Fruit fly (Drosophila melanogaster) whole organism, embryonic: ENCODE measurements around the gene Psn.

Experiments used
- CG1024 ChIP-seq: fragments of 200-800 bp; sonication (Bioruptor generic); IDR thresholded peaks from 2 replicates; pipeline ENCODE4 v1.3.6; 2022; ENCODE audit warnings: missing biosample characterization, missing genetic modification characterization
- CG11398 ChIP-seq: fragments of 200-800 bp; sonication (Bioruptor generic); optimal IDR thresholded peaks from 2 replicates; lab custom pipeline; 2016; ENCODE audit warnings: missing biosample characterization, missing genetic modification characterization
- CG11696 ChIP-seq: fragments of 200-800 bp; sonication (Bioruptor generic); IDR thresholded peaks from 2 replicates; pipeline ENCODE4 v1.3.6; 2022; ENCODE audit warnings: missing biosample characterization, missing genetic modification characterization
- CG13624 ChIP-seq: fragments of 200-800 bp; sonication (Bioruptor generic); optimal IDR thresholded peaks from 2 replicates; lab custom pipeline; 2016; ENCODE audit warnings: missing biosample characterization, missing genetic modification characterization
- CG17328 ChIP-seq: fragments of 200-800 bp; sonication (Bioruptor generic); IDR thresholded peaks from 2 replicates; pipeline ENCODE4 v1.3.6; 2022; ENCODE audit warnings: missing biosample characterization, missing genetic modification characterization
- CG1792 ChIP-seq: fragments of 200-800 bp; sonication (Bioruptor generic); optimal IDR thresholded peaks from 2 replicates; lab custom pipeline; 2016; ENCODE audit warnings: missing biosample characterization, missing genetic modification characterization
- CG18599 ChIP-seq: fragments of 200-800 bp; sonication (Bioruptor generic); optimal IDR thresholded peaks from 3 replicates; lab custom pipeline; 2017; ENCODE audit warnings: missing biosample characterization, missing genetic modification characterization, mild to moderate bottlenecking, moderate library complexity, missing genetic modification reagents
- CG18764 ChIP-seq: fragments of 200-800 bp; sonication (Bioruptor generic); optimal IDR thresholded peaks from 3 replicates; lab custom pipeline; 2016; ENCODE audit warnings: missing biosample characterization, missing genetic modification characterization
- CG32767 ChIP-seq: fragments of 200-800 bp; sonication (Bioruptor generic); IDR thresholded peaks from 2 replicates; pipeline ENCODE4 v1.3.6; 2022; ENCODE audit warnings: missing biosample characterization, missing genetic modification characterization
- CG3847 ChIP-seq: fragments of 200-800 bp; sonication (Bioruptor generic); IDR thresholded peaks from 2 replicates; pipeline ENCODE4 v1.3.6; 2022; ENCODE audit warnings: missing biosample characterization, missing genetic modification characterization
- CG4360 ChIP-seq: fragments of 200-800 bp; sonication (Bioruptor generic); IDR thresholded peaks from 2 replicates; pipeline ENCODE4 v1.3.6; 2022; ENCODE audit warnings: missing biosample characterization, missing genetic modification characterization
- CG4707 ChIP-seq: fragments of 200-800 bp; sonication (Bioruptor generic); optimal IDR thresholded peaks from 2 replicates; lab custom pipeline; 2018; ENCODE audit warnings: missing biosample characterization, mild to moderate bottlenecking, missing genetic modification characterization, moderate library complexity
- CG5180 ChIP-seq: fragments of 200-800 bp; sonication (Bioruptor generic); optimal IDR thresholded peaks from 3 replicates; lab custom pipeline; 2017; ENCODE audit warnings: missing biosample characterization, missing genetic modification characterization, mild to moderate bottlenecking, moderate library complexity, missing genetic modification reagents
- CG5953 ChIP-seq: fragments of 200-800 bp; sonication (Bioruptor generic); IDR thresholded peaks from 2 replicates; pipeline ENCODE4 v1.3.6; 2022; ENCODE audit warnings: missing biosample characterization, missing genetic modification characterization
- CG6813 ChIP-seq: fragments of 200-800 bp; sonication (Bioruptor generic); optimal IDR thresholded peaks from 2 replicates; lab custom pipeline; 2017; ENCODE audit warnings: missing biosample characterization, missing genetic modification characterization, mild to moderate bottlenecking, moderate library complexity, missing genetic modification reagents
- CG7839 ChIP-seq: fragments of 200-800 bp; sonication (Bioruptor generic); optimal IDR thresholded peaks from 3 replicates; lab custom pipeline; 2018; ENCODE audit warnings: missing biosample characterization, mild to moderate bottlenecking, missing genetic modification characterization, moderate library complexity
- CG7928 ChIP-seq: fragments of 200-800 bp; sonication (Bioruptor generic); optimal IDR thresholded peaks from 2 replicates; lab custom pipeline; 2017; ENCODE audit warnings: missing biosample characterization, mild to moderate bottlenecking, missing genetic modification characterization
- CG8089 ChIP-seq: fragments of 200-800 bp; sonication (Bioruptor generic); optimal IDR thresholded peaks from 3 replicates; lab custom pipeline; 2016; ENCODE audit warnings: missing biosample characterization, missing genetic modification characterization
- CG9817 ChIP-seq: fragments of 200-800 bp; sonication (Bioruptor generic); optimal IDR thresholded peaks from 2 replicates; lab custom pipeline; 2018; ENCODE audit warnings: missing biosample characterization, mild to moderate bottlenecking, missing genetic modification characterization, moderate library complexity
- Dad ChIP-seq: fragments of 200-800 bp; sonication (Bioruptor generic); optimal IDR thresholded peaks from 3 replicates; lab custom pipeline; 2016; ENCODE audit warnings: missing biosample characterization, missing genetic modification characterization
- Ets65A ChIP-seq: fragments of 200-800 bp; sonication (Bioruptor generic); peaks from one replicate; lab custom pipeline; 2016; ENCODE audit warnings: missing biosample characterization, missing genetic modification characterization
- Hr3 ChIP-seq: fragments of 200-800 bp; sonication (Bioruptor generic); optimal IDR thresholded peaks from 3 replicates; lab custom pipeline; 2016; ENCODE audit warnings: missing biosample characterization, missing genetic modification characterization
- Hr51 ChIP-seq, 2 experiments: fragments of 200-800 bp; sonication (Bioruptor generic); optimal IDR thresholded peaks; 2 replicates in 1 of 2; 3 replicates in 1 of 2; lab custom pipeline; 2016 to 2018; ENCODE audit warnings: missing biosample characterization in 2 of 2, missing genetic modification characterization in 2 of 2, mild to moderate bottlenecking in 1 of 2, moderate library complexity in 1 of 2
- Med ChIP-seq: fragments of 200-800 bp; sonication (Bioruptor generic); peaks from one replicate; lab custom pipeline; 2016; ENCODE audit warnings: missing biosample characterization, missing genetic modification characterization, mild to moderate bottlenecking, inconsistent platforms, moderate library complexity
- Scr ChIP-seq: fragments of 200-800 bp; sonication (Bioruptor generic); IDR thresholded peaks from 2 replicates; pipeline ENCODE4 v1.3.6; 2022; ENCODE audit warnings: missing biosample characterization, missing genetic modification characterization; ENCODE audit not compliant: partially characterized antibody
- Sry-δ ChIP-seq: fragments of 200-800 bp; sonication (Bioruptor generic); optimal IDR thresholded peaks from 2 replicates; lab custom pipeline; 2016; ENCODE audit warnings: missing biosample characterization, missing genetic modification characterization
- Vsx1 ChIP-seq: fragments of 200-800 bp; sonication (Bioruptor generic); optimal IDR thresholded peaks from 2 replicates; lab custom pipeline; 2017; ENCODE audit warnings: missing biosample characterization, mild to moderate bottlenecking, missing genetic modification characterization, missing genetic modification reagents
- ap ChIP-seq: fragments of 200-800 bp; sonication (Bioruptor generic); IDR thresholded peaks from 2 replicates; pipeline ENCODE4 v1.3.6; 2022; ENCODE audit warnings: missing biosample characterization, missing genetic modification characterization
- ara ChIP-seq: fragments of 200-800 bp; sonication (Bioruptor generic); IDR thresholded peaks from 2 replicates; pipeline ENCODE4 v1.3.6; 2022; ENCODE audit warnings: missing biosample characterization, missing genetic modification characterization
- az2 ChIP-seq: fragments of 200-800 bp; sonication (Bioruptor generic); optimal IDR thresholded peaks from 3 replicates; lab custom pipeline; 2016; ENCODE audit warnings: missing biosample characterization, missing genetic modification characterization
- chinmo ChIP-seq: fragments of 200-800 bp; sonication (Bioruptor generic); IDR thresholded peaks from 4 replicates; pipeline ENCODE4 v1.3.6; 2022; ENCODE audit warnings: missing biosample characterization, missing genetic modification characterization; ENCODE audit not compliant: partially characterized antibody
- ci ChIP-seq: fragments of 200-800 bp; sonication (Bioruptor generic); IDR thresholded peaks from 3 replicates; pipeline ENCODE4 v1.3.6; 2022; ENCODE audit warnings: missing biosample characterization, missing genetic modification characterization
- cwo ChIP-seq: fragments of 200-800 bp; sonication (Bioruptor generic); optimal IDR thresholded peaks from 3 replicates; lab custom pipeline; 2017; ENCODE audit warnings: missing biosample characterization, missing genetic modification characterization, mild to moderate bottlenecking, moderate library complexity, missing genetic modification reagents
- da ChIP-seq: fragments of 200-800 bp; sonication (Bioruptor generic); optimal IDR thresholded peaks from 2 replicates; lab custom pipeline; 2016; ENCODE audit warnings: missing biosample characterization, missing genetic modification characterization
- dysf ChIP-seq: fragments of 200-800 bp; sonication (Bioruptor generic); IDR thresholded peaks from 3 replicates; pipeline ENCODE4 v1.3.6; 2022; ENCODE audit warnings: missing biosample characterization, missing genetic modification characterization
- eve ChIP-seq, 2 experiments: fragments of >200 bp; optimal IDR thresholded peaks; 2 replicates each; lab custom pipeline; 2017; ENCODE audit warnings: missing biosample characterization in 2 of 2, missing genetic modification characterization in 2 of 2
- exex ChIP-seq: fragments of 200-800 bp; sonication (Bioruptor generic); optimal IDR thresholded peaks from 4 replicates; lab custom pipeline; 2018; ENCODE audit warnings: missing biosample characterization, mild to moderate bottlenecking, missing genetic modification characterization, moderate library complexity
- fd96Cb ChIP-seq: fragments of 200-800 bp; sonication (Bioruptor generic); optimal IDR thresholded peaks from 2 replicates; lab custom pipeline; 2018; ENCODE audit warnings: missing biosample characterization, mild to moderate bottlenecking, missing genetic modification characterization, moderate library complexity
- grn ChIP-seq: fragments of 200-800 bp; sonication (Bioruptor generic); optimal IDR thresholded peaks from 3 replicates; lab custom pipeline; 2017; ENCODE audit warnings: missing biosample characterization, missing genetic modification characterization
- hkb ChIP-seq, 2 experiments: fragments of 200-800 bp in 1 of 2; fragments of >200 bp in 1 of 2; sonication (Bioruptor generic) in 1 of 2; IDR thresholded peaks in 1 of 2; optimal IDR thresholded peaks in 1 of 2; 2 replicates each; pipeline versions ENCODE4 v1.3.6 to Lab custom; 2017 to 2022; ENCODE audit warnings: missing biosample characterization in 1 of 2, missing genetic modification characterization in 1 of 2
- lab ChIP-seq: fragments of 200-800 bp; sonication (Bioruptor generic); optimal IDR thresholded peaks from 3 replicates; lab custom pipeline; 2017; ENCODE audit warnings: missing biosample characterization, missing genetic modification characterization, mild to moderate bottlenecking, moderate library complexity, missing genetic modification reagents
- lbe ChIP-seq: fragments of 200-800 bp; sonication (Bioruptor generic); optimal IDR thresholded peaks from 2 replicates; lab custom pipeline; 2016; ENCODE audit warnings: missing biosample characterization, mild to moderate bottlenecking, missing genetic modification characterization
- mirr ChIP-seq: fragments of 200-800 bp; sonication (Bioruptor generic); optimal IDR thresholded peaks from 3 replicates; lab custom pipeline; 2018; ENCODE audit warnings: missing biosample characterization, mild to moderate bottlenecking, missing genetic modification characterization
- nerfin-2 ChIP-seq: fragments of 200-800 bp; sonication (Bioruptor generic); IDR thresholded peaks from 2 replicates; pipeline ENCODE4 v1.3.6; 2022; ENCODE audit warnings: missing biosample characterization, missing genetic modification characterization; ENCODE audit not compliant: partially characterized antibody
- onecut ChIP-seq: fragments of 200-800 bp; sonication (Bioruptor generic); IDR thresholded peaks from 2 replicates; pipeline ENCODE4 v1.3.6; 2022; ENCODE audit warnings: missing biosample characterization, missing genetic modification characterization
- row ChIP-seq: fragments of 200-800 bp; sonication (Bioruptor generic); IDR thresholded peaks from 3 replicates; pipeline ENCODE4 v1.3.6; 2022; ENCODE audit warnings: missing biosample characterization, missing genetic modification characterization
- sr ChIP-seq: fragments of 200-800 bp; sonication (Bioruptor generic); IDR thresholded peaks from 3 replicates; pipeline ENCODE4 v1.3.6; 2022; ENCODE audit warnings: missing biosample characterization, missing genetic modification characterization
- unc-4 ChIP-seq: fragments of 200-800 bp; sonication (Bioruptor generic); IDR thresholded peaks from 2 replicates; pipeline ENCODE4 v1.3.6; 2022; ENCODE audit warnings: missing biosample characterization, missing genetic modification characterization; ENCODE audit not compliant: partially characterized antibody

Psn gene

DNA sequence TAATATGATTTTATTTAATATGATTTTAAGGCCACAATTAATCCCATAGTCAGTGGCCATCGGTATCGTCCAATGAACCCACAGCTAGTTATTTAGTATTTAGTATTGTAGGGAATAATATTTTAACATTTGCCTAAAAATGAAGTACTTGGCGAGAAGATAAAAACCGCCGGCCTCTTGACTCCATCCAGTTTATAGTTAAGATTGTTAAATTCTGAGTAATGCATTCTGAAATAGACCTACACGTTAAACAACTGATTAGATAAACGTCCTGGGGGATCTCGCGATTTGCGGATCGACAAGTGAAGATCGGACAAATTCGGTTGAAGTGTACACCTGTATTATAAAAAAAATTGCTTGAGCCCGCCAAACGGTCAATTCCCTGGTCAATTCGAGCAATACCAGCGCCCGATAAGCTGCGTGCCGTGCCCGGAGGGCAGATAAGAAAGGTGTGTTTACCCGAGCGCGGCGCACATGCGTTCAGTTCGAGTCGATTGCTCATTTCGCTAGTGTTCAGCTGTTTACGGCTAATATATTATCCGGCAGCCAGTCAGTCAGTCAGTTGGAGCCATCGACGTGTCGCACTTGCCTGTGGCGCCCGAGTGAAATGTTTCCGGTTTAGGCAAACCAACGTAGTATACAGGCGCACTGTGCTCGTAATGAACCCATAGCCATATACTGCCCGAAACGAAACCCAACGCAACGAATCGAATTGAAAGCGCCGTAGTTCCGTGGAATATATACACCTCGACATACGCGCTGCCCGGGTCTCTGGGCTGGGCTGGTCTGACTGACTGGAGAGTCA, 45.0 kb upstream of the Psn start (continued):
- no peak for TF ChIP-seq CG4360
- TF ChIP-seq chinmo (GFP tag; lab: Robert Waterston, UW) = 0 out of 4 replicates have a peak, but pooled peaks have one; percentile 41
- no peak for TF ChIP-seq eve (GFP tag; optimal IDR thresholded peaks at IDR 0.05; lab: Kevin White, UChicago)
- TF ChIP-seq CG13624 (GFP tag; lab: Kevin White, UChicago) = no peak
- TF ChIP-seq grn (GFP tag; lab: Kevin White, UChicago) = peak; percentile 59
- TF ChIP-seq CG1024 (GFP tag; lab: Robert Waterston, UW) = 0 out of 2 replicates have a peak, but pooled peaks have one; percentile 14
- TF ChIP-seq Vsx1 = peak; percentile 55
- no peak for TF ChIP-seq CG5180
- peak; percentile 69 for TF ChIP-seq Med (GFP tag; lab: Kevin White, UChicago)
- no peak for TF ChIP-seq ap (GFP tag; lab: Robert Waterston, UW)
- TF ChIP-seq CG8089 (GFP tag; lab: Kevin White, UChicago) = no peak
- peak; percentile 65 for TF ChIP-seq lab (GFP tag; lab: Kevin White, UChicago)
- TF ChIP-seq CG7928 (GFP tag; lab: Kevin White, UChicago) = no peak
- peak; percentile 42 for TF ChIP-seq mirr (GFP tag; lab: Kevin White, UChicago)
- peak; percentile 77 for TF ChIP-seq exex (tag; lab: Kevin White, UChicago)
- no peak for TF ChIP-seq CG3847 (GFP tag; lab: Robert Waterston, UW)
- no peak for TF ChIP-seq ara (GFP tag; lab: Robert Waterston, UW)
- peak; percentile 72 for TF ChIP-seq cwo (GFP tag; lab: Kevin White, UChicago)
- no peak for TF ChIP-seq CG5953 (GFP tag; lab: Robert Waterston, UW)
- TF ChIP-seq CG1792 = no peak
- no peak for TF ChIP-seq CG11696 (GFP tag; lab: Robert Waterston, UW)
- TF ChIP-seq sr = no peak
- TF ChIP-seq Sry-δ (GFP tag; lab: Kevin White, UChicago) = no peak
- TF ChIP-seq row = no peak; the same call in 2 of the 3 replicates
- TF ChIP-seq CG11398 = no peak
- TF ChIP-seq hkb (optimal IDR thresholded peaks at IDR 0.05; lab: Kevin White, UChicago) = no peak
- 0 out of 2 replicates have a peak, but pooled peaks have one; percentile 14 for TF ChIP-seq hkb (GFP tag; IDR thresholded peaks at IDR 0.05; lab: Robert Waterston, UW)
- peak; percentile 51 for TF ChIP-seq CG18599 (GFP tag; lab: Kevin White, UChicago)
- no peak for TF ChIP-seq CG6813
- no peak for TF ChIP-seq Ets65A (GFP tag; lab: Kevin White, UChicago)
- TF ChIP-seq onecut (GFP tag; lab: Robert Waterston, UW) = no peak
- no peak for TF ChIP-seq nerfin-2
- no peak for TF ChIP-seq CG7839 (tag; lab: Kevin White, UChicago)
- no peak for TF ChIP-seq CG18764 (GFP tag; lab: Kevin White, UChicago)
- TF ChIP-seq dysf (GFP tag; lab: Robert Waterston, UW) = 0 out of 3 replicates have a peak, but pooled peaks have one; percentile 28
- no peak for TF ChIP-seq Scr (GFP tag; lab: Robert Waterston, UW)
- no peak for TF ChIP-seq CG4707 (GFP tag; lab: Kevin White, UChicago)
- no peak for TF ChIP-seq CG9817
- TF ChIP-seq fd96Cb (tag; lab: Kevin White, UChicago) = no peak
- TF ChIP-seq Hr51 (GFP tag; optimal IDR thresholded peaks at IDR 0.05; lab: Kevin White, UChicago) = no peak
- TF ChIP-seq unc-4 (GFP tag; lab: Robert Waterston, UW) = no peak
- no peak for TF ChIP-seq az2 (GFP tag; lab: Kevin White, UChicago)
- 0 out of 3 replicates have a peak, but pooled peaks have one; percentile 25 for TF ChIP-seq ci (GFP tag; lab: Robert Waterston, UW)
- no peak for TF ChIP-seq Hr3 (GFP tag; lab: Kevin White, UChicago)
- TF ChIP-seq lbe (GFP tag; lab: Kevin White, UChicago) = peak; percentile 16
- TF ChIP-seq Dad = no peak
- no peak for TF ChIP-seq CG17328
- no peak for TF ChIP-seq da (GFP tag; lab: Kevin White, UChicago)
- no peak for TF ChIP-seq CG32767 (GFP tag; lab: Robert Waterston, UW)
